Fruit fly (Drosophila melanogaster): Measurements from ENCODE around the gene nAChRalpha5.
A peak's percentile ranks its signal among the peaks of the same experiment; 100 is the strongest.

The nAChRalpha5 gene

dm6 chr2L:14047170-14047632 lies 7.2 kb downstream of the nAChRalpha5 start, which contains the start of gene NimC4:
Gene NimC4 (plus strand): TSS chr2L:14047582.
- no peak for TF ChIP-seq tj (GFP tag; optimal IDR thresholded peaks at IDR 0.05)
- no peak for TF ChIP-seq kay (GFP tag; ENCODE audit: borderline replicate concordance)
- no peak for TF ChIP-seq ovo (GFP tag; optimal IDR thresholded peaks at IDR 0.05)
- no peak for TF ChIP-seq cnc (optimal IDR thresholded peaks at IDR 0.05)
- no peak for TF ChIP-seq cic (GFP tag; optimal IDR thresholded peaks at IDR 0.05)

DNA sequence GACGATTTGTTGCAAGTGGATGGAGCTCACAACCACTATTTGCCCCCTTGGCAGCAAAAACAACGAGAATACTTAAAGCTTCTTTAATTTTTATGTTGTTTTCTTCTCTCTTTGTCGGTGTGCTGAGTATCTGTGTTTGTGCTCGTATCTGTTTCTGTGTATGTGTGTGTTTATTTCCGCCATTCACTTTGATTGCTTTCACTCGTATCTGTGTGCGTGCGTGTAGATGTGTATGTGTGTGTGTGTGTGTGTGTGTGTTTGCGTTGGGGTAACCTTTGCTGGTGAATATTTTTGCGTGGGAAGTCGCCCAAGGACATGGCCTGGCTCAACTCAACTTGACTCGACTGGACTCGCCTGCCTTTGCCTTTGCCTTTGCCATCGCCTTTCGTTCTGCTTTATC lies 10.0 kb downstream of the nAChRalpha5 start:
- no peak for TF ChIP-seq CG11617 (GFP tag; optimal IDR thresholded peaks at IDR 0.05)

DNA sequence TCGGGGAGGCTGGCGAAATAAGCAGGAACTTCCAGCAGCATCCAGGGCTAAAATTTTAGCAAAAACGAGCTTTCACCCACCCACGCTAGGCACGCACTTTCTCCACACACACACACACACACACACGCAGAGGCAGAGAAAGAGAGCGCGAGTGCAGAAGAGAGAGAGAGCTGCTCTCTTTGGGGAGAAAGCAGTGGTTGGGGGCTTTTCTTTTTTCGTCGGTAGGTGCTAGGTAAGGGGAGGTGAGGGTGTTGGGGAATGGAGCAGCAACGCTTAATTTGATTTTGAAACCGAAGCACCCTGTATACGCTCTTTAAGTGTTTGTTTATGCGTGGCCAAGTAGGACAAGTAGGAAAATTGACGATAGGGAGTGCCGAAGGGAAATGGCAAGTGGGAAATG lies 14.3 kb downstream of the nAChRalpha5 start:
- TF ChIP-seq CG7101 (tag; optimal IDR thresholded peaks at IDR 0.05) (no peak), CG12768 (GFP tag; optimal IDR thresholded peaks at IDR 0.05) (no peak), Mnt (GFP tag; optimal IDR thresholded peaks at IDR 0.05) (no peak), CG33017 (tag; optimal IDR thresholded peaks at IDR 0.05) (no peak), CG11617 (GFP tag; optimal IDR thresholded peaks at IDR 0.05) (no peak), bab1 (GFP tag; optimal IDR thresholded peaks at IDR 0.05) (no peak), Clk (GFP tag; optimal IDR thresholded peaks at IDR 0.05) (no peak), toe (GFP tag; optimal IDR thresholded peaks at IDR 0.05) (no peak), Hr96 (GFP tag; optimal IDR thresholded peaks at IDR 0.05) (no peak), ovo (GFP tag; optimal IDR thresholded peaks at IDR 0.05) (no peak)

- no peak for TF ChIP-seq CG1620 (GFP tag; optimal IDR thresholded peaks at IDR 0.05)
- no peak for TF ChIP-seq kay (GFP tag; ENCODE audit: borderline replicate concordance)
- no peak for TF ChIP-seq Crg-1 (GFP tag; optimal IDR thresholded peaks at IDR 0.05)
- no peak for TF ChIP-seq pad (GFP tag; optimal IDR thresholded peaks at IDR 0.05)
- TF ChIP-seq cic (GFP tag; optimal IDR thresholded peaks at IDR 0.05), result no peak
- no peak for TF ChIP-seq CG5204 (GFP tag; optimal IDR thresholded peaks at IDR 0.05)
- TF ChIP-seq CG12768 (GFP tag; optimal IDR thresholded peaks at IDR 0.05), result no peak
- no peak for TF ChIP-seq Clk (GFP tag; optimal IDR thresholded peaks at IDR 0.05)
- no peak for TF ChIP-seq Hr96 (GFP tag; optimal IDR thresholded peaks at IDR 0.05)
- no peak for TF ChIP-seq tj (GFP tag; optimal IDR thresholded peaks at IDR 0.05)
- no peak for TF ChIP-seq cnc (optimal IDR thresholded peaks at IDR 0.05)
- TF ChIP-seq CG33017 (tag; optimal IDR thresholded peaks at IDR 0.05), result no peak
- TF ChIP-seq Mnt (GFP tag; optimal IDR thresholded peaks at IDR 0.05), result no peak
- no peak for TF ChIP-seq toe (GFP tag; optimal IDR thresholded peaks at IDR 0.05)
- no peak for TF ChIP-seq CG7101 (tag; optimal IDR thresholded peaks at IDR 0.05)
- no peak for TF ChIP-seq CG14711 (tag; optimal IDR thresholded peaks at IDR 0.05)
These were observed 14.9 kb downstream of the nAChRalpha5 start for dm6 chr2L:14054903-14055302.

dm6 chr2L:14070154-14070553 lies 30.2 kb downstream of the nAChRalpha5 start:
- TF ChIP-seq kay (GFP tag; ENCODE audit: borderline replicate concordance) (no peak), CG1620 (GFP tag; optimal IDR thresholded peaks at IDR 0.05) (no peak), ovo (GFP tag; optimal IDR thresholded peaks at IDR 0.05) (no peak), CG7045 (GFP tag; optimal IDR thresholded peaks at IDR 0.05) (no peak), CG12768 (GFP tag; optimal IDR thresholded peaks at IDR 0.05) (no peak), CG7101 (tag; optimal IDR thresholded peaks at IDR 0.05) (no peak), CG11617 (GFP tag; optimal IDR thresholded peaks at IDR 0.05) (no peak), pad (GFP tag; optimal IDR thresholded peaks at IDR 0.05) (no peak), Clk (GFP tag; optimal IDR thresholded peaks at IDR 0.05) (no peak), Crg-1 (GFP tag; optimal IDR thresholded peaks at IDR 0.05) (no peak), toe (GFP tag; optimal IDR thresholded peaks at IDR 0.05) (no peak), tj (GFP tag; optimal IDR thresholded peaks at IDR 0.05) (no peak), CG14711 (tag; optimal IDR thresholded peaks at IDR 0.05) (no peak), Hr96 (GFP tag; optimal IDR thresholded peaks at IDR 0.05) (no peak), CG5204 (GFP tag; optimal IDR thresholded peaks at IDR 0.05) (no peak), bab1 (GFP tag; optimal IDR thresholded peaks at IDR 0.05) (no peak), cic (GFP tag; optimal IDR thresholded peaks at IDR 0.05) (no peak), CG33017 (tag; optimal IDR thresholded peaks at IDR 0.05) (no peak), Mnt (GFP tag; optimal IDR thresholded peaks at IDR 0.05) (no peak), cnc (optimal IDR thresholded peaks at IDR 0.05) (no peak)

- TF ChIP-seq CG7045 (GFP tag; optimal IDR thresholded peaks at IDR 0.05) (no peak), CG33017 (tag; optimal IDR thresholded peaks at IDR 0.05) (no peak), toe (GFP tag; optimal IDR thresholded peaks at IDR 0.05) (no peak), ovo (GFP tag; optimal IDR thresholded peaks at IDR 0.05) (no peak), kay (GFP tag; ENCODE audit: borderline replicate concordance) (no peak), CG12768 (GFP tag; optimal IDR thresholded peaks at IDR 0.05) (no peak), CG1620 (GFP tag; optimal IDR thresholded peaks at IDR 0.05) (peak; percentile 61), CG11617 (GFP tag; optimal IDR thresholded peaks at IDR 0.05) (no peak), Hr96 (GFP tag; optimal IDR thresholded peaks at IDR 0.05) (peak; percentile 23), cic (GFP tag; optimal IDR thresholded peaks at IDR 0.05) (no peak), bab1 (GFP tag; optimal IDR thresholded peaks at IDR 0.05) (no peak), pad (GFP tag; optimal IDR thresholded peaks at IDR 0.05) (peak; percentile 15), cnc (optimal IDR thresholded peaks at IDR 0.05) (no peak), Mnt (GFP tag; optimal IDR thresholded peaks at IDR 0.05) (peak; percentile 9), Crg-1 (GFP tag; optimal IDR thresholded peaks at IDR 0.05) (peak; percentile 25), tj (GFP tag; optimal IDR thresholded peaks at IDR 0.05) (no peak), CG14711 (tag; optimal IDR thresholded peaks at IDR 0.05) (no peak), Clk (GFP tag; optimal IDR thresholded peaks at IDR 0.05) (peak; percentile 2), CG5204 (GFP tag; optimal IDR thresholded peaks at IDR 0.05) (no peak), CG7101 (tag; optimal IDR thresholded peaks at IDR 0.05) (no peak)
These were observed 54.6 kb downstream of the nAChRalpha5 start for dm6 chr2L:14094606-14095005.

DNA sequence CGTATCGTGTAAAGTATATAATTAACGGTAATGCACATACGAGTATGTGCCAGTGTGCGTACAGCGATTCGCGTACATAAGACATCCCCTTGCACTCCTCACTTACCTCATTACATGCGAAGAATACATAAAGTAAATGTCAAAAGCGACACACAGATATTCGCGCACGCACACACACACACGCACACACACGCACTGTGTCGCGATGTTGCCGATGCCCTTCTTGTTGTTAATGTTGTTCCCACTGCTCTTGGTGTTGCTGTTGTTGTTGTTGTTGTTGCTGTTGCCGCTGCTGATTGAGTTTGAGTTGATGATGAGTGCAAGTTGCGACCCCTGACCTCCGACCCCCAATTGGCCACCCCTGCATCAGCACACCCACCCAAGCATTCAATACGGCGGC lies 55.7 kb downstream of the nAChRalpha5 start:
- TF ChIP-seq ovo (GFP tag; optimal IDR thresholded peaks at IDR 0.05) (no peak), CG12768 (GFP tag; optimal IDR thresholded peaks at IDR 0.05) (no peak), cic (GFP tag; optimal IDR thresholded peaks at IDR 0.05) (no peak), CG5204 (GFP tag; optimal IDR thresholded peaks at IDR 0.05) (no peak), toe (GFP tag; optimal IDR thresholded peaks at IDR 0.05) (no peak), CG14711 (tag; optimal IDR thresholded peaks at IDR 0.05) (no peak), Hr96 (GFP tag; optimal IDR thresholded peaks at IDR 0.05) (no peak), CG1620 (GFP tag; optimal IDR thresholded peaks at IDR 0.05) (no peak)
